Worm (Caenorhabditis elegans) whole organism, L2 larva: ENCODE results near the gene dcaf-13.

Experiments
- ama-1 ChIP-seq: fragments of 150-350 bp; optimal IDR thresholded peaks from 2 replicates; lab custom pipeline; 2018; ENCODE audit warnings: inconsistent platforms
- elt-1 ChIP-seq: fragments of 150-350 bp; optimal IDR thresholded peaks from 2 replicates; lab custom pipeline; 2014; ENCODE audit warnings: missing biosample characterization, missing genetic modification characterization
- snpc-4 ChIP-seq: fragments of 150-350 bp; optimal IDR thresholded peaks from 2 replicates; lab custom pipeline; 2014; ENCODE audit warnings: missing biosample characterization, missing genetic modification characterization

ce11 chrII:4434278-4434677 is 9.6 kb upstream of the dcaf-13 start:
- TF ChIP-seq ama-1 (no peak), snpc-4 (tag; lab: Kevin White, UChicago) (no peak), elt-1 (no peak)
